Worm (Caenorhabditis elegans) whole organism, L3 larva: ENCODE data around the gene hlh-15.

Experiments used
- R02D3.7 ChIP-seq: fragments of 150-350 bp; optimal IDR thresholded peaks from 2 replicates; lab custom pipeline; 2014; ENCODE audit warnings: missing biosample characterization, missing genetic modification characterization
- ZK546.5 ChIP-seq: sonication (generic microtip); optimal IDR thresholded peaks from 2 replicates; lab custom pipeline; 2017; ENCODE audit warnings: missing biosample characterization, missing genetic modification characterization
- ama-1 ChIP-seq: fragments of 150-350 bp; optimal IDR thresholded peaks from 2 replicates; lab custom pipeline; 2018
- ceh-16 ChIP-seq: sonication (generic microtip); optimal IDR thresholded peaks from 2 replicates; lab custom pipeline; 2017; ENCODE audit warnings: missing biosample characterization, missing genetic modification characterization
- ceh-28 ChIP-seq: fragments of 150-350 bp; optimal IDR thresholded peaks from 2 replicates; lab custom pipeline; 2014; ENCODE audit warnings: missing biosample characterization, missing genetic modification reagents, missing genetic modification characterization
- ceh-82 ChIP-seq: fragments of 150-350 bp; optimal IDR thresholded peaks from 2 replicates; lab custom pipeline; 2014; ENCODE audit warnings: missing biosample characterization, missing genetic modification characterization
- ceh-9 ChIP-seq: sonication (generic microtip); optimal IDR thresholded peaks from 2 replicates; lab custom pipeline; 2018; ENCODE audit warnings: missing biosample characterization, missing genetic modification characterization
- egl-27 ChIP-seq: sonication (generic microtip); optimal IDR thresholded peaks from 4 replicates; lab custom pipeline; 2017; ENCODE audit warnings: missing biosample characterization, missing genetic modification reagents, missing genetic modification characterization
- egl-5 ChIP-seq: fragments of 150-350 bp; optimal IDR thresholded peaks from 2 replicates; lab custom pipeline; 2017; ENCODE audit warnings: missing biosample characterization, missing genetic modification reagents, missing genetic modification characterization, inconsistent platforms
- elt-1 ChIP-seq: fragments of 150-350 bp; optimal IDR thresholded peaks from 2 replicates; lab custom pipeline; 2014; ENCODE audit warnings: missing biosample characterization, missing genetic modification characterization
- elt-2 ChIP-seq: sonication (generic microtip); optimal IDR thresholded peaks from 2 replicates; lab custom pipeline; 2016; ENCODE audit warnings: missing genetic modification reagents, mild to moderate bottlenecking, missing genetic modification characterization, missing compliant biosample characterization
- elt-3 ChIP-seq, 3 experiments: fragments of 150-350 bp in 1 of 3; sonication (generic microtip) in 2 of 3; optimal IDR thresholded peaks; 2 replicates in 2 of 3; 4 replicates in 1 of 3; lab custom pipeline; 2014 to 2017; ENCODE audit warnings: missing biosample characterization in 3 of 3, missing genetic modification characterization in 3 of 3
- fkh-10 ChIP-seq: sonication (generic microtip); optimal IDR thresholded peaks from 2 replicates; lab custom pipeline; 2017; ENCODE audit warnings: missing biosample characterization, missing genetic modification reagents, missing genetic modification characterization
- fkh-2 ChIP-seq: fragments of 150-350 bp; optimal IDR thresholded peaks from 2 replicates; lab custom pipeline; 2014; ENCODE audit warnings: missing biosample characterization, missing genetic modification reagents, missing genetic modification characterization
- hmg-11 ChIP-seq: sonication (generic microtip); optimal IDR thresholded peaks from 2 replicates; lab custom pipeline; 2016; ENCODE audit warnings: missing genetic modification characterization, missing compliant biosample characterization
- lin-15B ChIP-seq: fragments of 150-350 bp; optimal IDR thresholded peaks from 2 replicates; lab custom pipeline; 2014; ENCODE audit warnings: missing biosample characterization, missing genetic modification characterization
- lin-39 ChIP-seq: fragments of 150-350 bp; optimal IDR thresholded peaks from 2 replicates; lab custom pipeline; 2018; ENCODE audit warnings: missing biosample characterization, missing genetic modification reagents, missing genetic modification characterization
- lsy-12 ChIP-seq: sonication (generic microtip); optimal IDR thresholded peaks from 2 replicates; lab custom pipeline; 2016; ENCODE audit warnings: mild to moderate bottlenecking, missing genetic modification characterization, missing compliant biosample characterization
- mdl-1 ChIP-seq: fragments of 150-350 bp; optimal IDR thresholded peaks from 2 replicates; lab custom pipeline; 2014; ENCODE audit warnings: missing biosample characterization, missing genetic modification characterization
- nfya-1 ChIP-seq: sonication (generic microtip); optimal IDR thresholded peaks from 2 replicates; lab custom pipeline; 2017; ENCODE audit warnings: missing genetic modification characterization, mild to moderate bottlenecking, missing compliant biosample characterization, antibody characterized with exemption, moderate library complexity; ENCODE audit not compliant: insufficient read depth
- nhr-11 ChIP-seq: fragments of 150-350 bp; optimal IDR thresholded peaks from 2 replicates; lab custom pipeline; 2014; ENCODE audit warnings: missing biosample characterization, missing genetic modification characterization
- nhr-12 ChIP-seq: fragments of 150-350 bp; optimal IDR thresholded peaks from 2 replicates; lab custom pipeline; 2014; ENCODE audit warnings: missing biosample characterization, missing genetic modification characterization
- nhr-23 ChIP-seq: fragments of 150-350 bp; optimal IDR thresholded peaks from 2 replicates; lab custom pipeline; 2014; ENCODE audit warnings: missing biosample characterization, missing genetic modification reagents, missing genetic modification characterization
- nhr-237 ChIP-seq: fragments of 150-350 bp; optimal IDR thresholded peaks from 2 replicates; lab custom pipeline; 2014; ENCODE audit warnings: missing biosample characterization, missing genetic modification characterization
- nhr-28 ChIP-seq: fragments of 150-350 bp; optimal IDR thresholded peaks from 2 replicates; lab custom pipeline; 2014; ENCODE audit warnings: missing biosample characterization, missing genetic modification characterization
- nhr-43 ChIP-seq: sonication (generic microtip); optimal IDR thresholded peaks from 2 replicates; lab custom pipeline; 2016; ENCODE audit warnings: mild to moderate bottlenecking, missing genetic modification characterization, missing compliant biosample characterization; ENCODE audit not compliant: poor library complexity, severe bottlenecking
- nhr-67 ChIP-seq: fragments of 150-350 bp; optimal IDR thresholded peaks from 2 replicates; lab custom pipeline; 2014; ENCODE audit warnings: missing biosample characterization, missing genetic modification characterization
- nhr-76 ChIP-seq: fragments of 150-350 bp; sonication (generic microtip); optimal IDR thresholded peaks from 5 replicates; lab custom pipeline; 2014; ENCODE audit warnings: missing biosample characterization, missing genetic modification characterization
- nhr-77 ChIP-seq: fragments of 150-350 bp; optimal IDR thresholded peaks from 2 replicates; lab custom pipeline; 2014; ENCODE audit warnings: missing biosample characterization, missing genetic modification characterization
- pha-4 ChIP-seq: fragments of 150-350 bp; optimal IDR thresholded peaks from 2 replicates; lab custom pipeline; 2014; ENCODE audit warnings: missing biosample characterization, missing genetic modification reagents, missing genetic modification characterization
- pqm-1 ChIP-seq: fragments of 150-350 bp; optimal IDR thresholded peaks from 2 replicates; lab custom pipeline; 2017; ENCODE audit warnings: missing biosample characterization, missing genetic modification characterization, inconsistent platforms
- unc-39 ChIP-seq: sonication (generic microtip); optimal IDR thresholded peaks from 4 replicates; lab custom pipeline; 2017; ENCODE audit warnings: missing biosample characterization, missing genetic modification characterization
- unc-62 ChIP-seq: fragments of 150-350 bp; sonication (generic microtip); optimal IDR thresholded peaks from 4 replicates; lab custom pipeline; 2014; ENCODE audit warnings: missing biosample characterization, missing genetic modification reagents, missing genetic modification characterization
- ztf-11 ChIP-seq: fragments of 150-350 bp; optimal IDR thresholded peaks from 2 replicates; lab custom pipeline; 2014; ENCODE audit warnings: missing biosample characterization, missing genetic modification characterization
- ztf-4 ChIP-seq: fragments of 150-350 bp; optimal IDR thresholded peaks from 2 replicates; lab custom pipeline; 2014; ENCODE audit warnings: missing biosample characterization, missing genetic modification characterization

The hlh-15 gene

DNA sequence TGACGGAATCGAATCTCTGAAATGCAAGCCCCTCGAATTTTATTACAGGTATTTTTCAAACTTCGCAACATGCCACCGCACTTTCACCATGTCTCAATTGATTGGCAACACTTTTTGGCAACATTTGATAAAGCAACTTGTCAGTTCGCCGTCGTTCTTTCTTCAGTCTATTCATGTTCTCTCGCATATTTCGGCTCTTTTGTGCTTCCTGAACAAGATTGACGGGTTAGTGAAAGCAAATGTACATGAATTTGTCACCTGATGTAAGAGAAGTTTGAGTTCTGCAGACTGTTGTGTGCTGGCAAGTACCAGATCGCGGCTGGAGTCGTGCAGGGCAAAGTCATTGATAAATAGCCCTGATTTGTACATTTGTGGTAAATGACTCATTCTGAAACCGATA is 8.9 kb upstream of the hlh-15 start:
- TF ChIP-seq pha-4 (tag; lab: Kevin White, UChicago) (no peak), nhr-43 (tag; lab: Kevin White, UChicago) (no peak), ceh-28 (tag; lab: Kevin White, UChicago) (no peak)

- TF ChIP-seq lin-39 (tag; lab: Kevin White, UChicago) (no peak), unc-39 (tag; lab: Kevin White, UChicago) (no peak), nhr-67 (tag; lab: Kevin White, UChicago) (no peak), nhr-76 (tag; lab: Kevin White, UChicago) (no peak), mdl-1 (tag; lab: Kevin White, UChicago) (no peak), nhr-77 (no peak), unc-62 (no peak), lsy-12 (no peak), nhr-23 (no peak), lin-15B (no peak), ceh-16 (tag; lab: Kevin White, UChicago) (no peak), fkh-10 (no peak)
Measured at ce11 chrX:2419777-2420176, 6.6 kb upstream of the hlh-15 start, which contains the start of gene glr-7. Gene glr-7 (minus strand): TSS chrX:2419877.

DNA sequence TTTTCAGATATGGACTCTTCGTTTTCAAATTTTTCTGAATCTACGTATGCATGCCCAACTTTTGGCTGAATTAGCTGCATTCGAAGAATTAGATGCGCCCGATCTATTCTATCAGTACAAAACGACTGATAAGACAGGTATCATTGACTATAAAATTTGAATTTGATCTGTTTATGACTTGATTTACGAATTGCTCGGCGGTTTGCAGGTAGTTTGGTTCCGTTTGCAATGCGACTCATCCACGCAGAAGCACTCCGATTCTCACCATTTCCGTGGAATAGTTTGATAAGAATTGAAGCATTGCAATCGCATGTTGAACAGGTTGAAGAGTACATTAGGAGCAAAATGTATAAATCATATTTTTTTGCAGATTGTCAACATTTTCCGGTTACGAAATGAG is 2.2 kb downstream of the hlh-15 start:
- TF ChIP-seq lsy-12 (no peak), elt-2 (tag; lab: Kevin White, UChicago) (peak; percentile 68), pqm-1 (peak; percentile 11)

- TF ChIP-seq nhr-43 (tag; lab: Kevin White, UChicago) (no peak), nhr-237 (tag; lab: Kevin White, UChicago) (no peak), nhr-11 (tag; lab: Kevin White, UChicago) (no peak), nhr-12 (tag; lab: Kevin White, UChicago) (no peak), elt-2 (tag; lab: Kevin White, UChicago) (peak; percentile 9), ceh-16 (tag; lab: Kevin White, UChicago) (no peak), elt-1 (tag; lab: Kevin White, UChicago) (no peak), nhr-28 (no peak), ceh-9 (tag; lab: Kevin White, UChicago) (no peak)
- TF ChIP-seq, all 47 proteins: peak for 1
Measured at ce11 chrX:2409243-2409741, 3.9 kb downstream of the hlh-15 start, which contains the start of the genes C43H6.12 and trpp-12. Gene C43H6.12 (plus strand): TSS chrX:2409607. Gene trpp-12 (plus strand): TSS chrX:2409691.

- TF ChIP-seq lin-15B: no peak
- no peak for TF ChIP-seq egl-5 (tag; lab: Kevin White, UChicago)
- no peak for TF ChIP-seq elt-1 (tag; lab: Kevin White, UChicago)
- TF ChIP-seq ceh-16 (tag; lab: Kevin White, UChicago): no peak
- TF ChIP-seq nhr-12 (tag; lab: Kevin White, UChicago): no peak
- no peak for TF ChIP-seq nfya-1
- TF ChIP-seq nhr-43 (tag; lab: Kevin White, UChicago): no peak
- TF ChIP-seq elt-3 (tag; optimal IDR thresholded peaks at IDR 0.05; lab: Kevin White, UChicago): no peak
- TF ChIP-seq hmg-11 (tag; lab: Kevin White, UChicago): no peak
- no peak for TF ChIP-seq ceh-9 (tag; lab: Kevin White, UChicago)
- no peak for TF ChIP-seq ceh-28 (tag; lab: Kevin White, UChicago)
- no peak for TF ChIP-seq nhr-23
- no peak for TF ChIP-seq fkh-2 (tag; lab: Kevin White, UChicago)
Measured at ce11 chrX:2407167-2407566, 6.0 kb downstream of the hlh-15 start, which contains the start of gene mtpn-1. Gene mtpn-1 (plus strand): TSS chrX:2407467.

DNA sequence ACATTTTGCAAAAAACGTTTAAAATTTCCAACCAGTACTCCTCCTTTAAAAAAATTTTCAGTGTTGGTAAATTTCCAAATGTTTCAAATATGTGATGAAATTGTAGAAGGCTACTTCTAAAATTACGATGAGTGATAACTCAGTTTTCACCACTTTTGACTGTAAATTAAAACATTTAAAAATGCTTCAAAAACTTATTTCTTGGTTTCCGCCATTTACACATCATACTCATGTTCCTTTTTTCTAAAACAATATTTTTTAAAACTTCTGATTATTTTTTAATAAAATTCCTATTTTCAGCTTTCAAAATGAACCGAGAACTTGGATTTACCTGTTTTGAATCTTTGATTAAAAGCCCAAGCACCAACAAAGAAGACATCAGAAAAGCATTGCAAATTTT is 9.5 kb downstream of the hlh-15 start, which contains the start of gene C43H6.4:
TSS of gene C43H6.4 (plus strand) at position 301 of the 400 bp plus-strand sequence.
- TF ChIP-seq egl-5 (tag; lab: Kevin White, UChicago): no peak
- no peak for TF ChIP-seq pha-4 (tag; lab: Kevin White, UChicago)
- TF ChIP-seq ceh-9 (tag; lab: Kevin White, UChicago): no peak
- TF ChIP-seq ZK546.5 (tag; lab: Kevin White, UChicago): no peak
- no peak for TF ChIP-seq ztf-11
- no peak for TF ChIP-seq nhr-12 (tag; lab: Kevin White, UChicago)
- no peak for TF ChIP-seq ceh-16 (tag; lab: Kevin White, UChicago)
- TF ChIP-seq ama-1 (lab: Kevin White, UChicago): no peak
- TF ChIP-seq ceh-82 (tag; lab: Kevin White, UChicago): no peak
- TF ChIP-seq ztf-4: no peak
- TF ChIP-seq R02D3.7 (tag; lab: Kevin White, UChicago): no peak
- no peak for TF ChIP-seq hmg-11 (tag; lab: Kevin White, UChicago)
- TF ChIP-seq egl-27 (tag; lab: Kevin White, UChicago): no peak
- TF ChIP-seq mdl-1 (tag; lab: Kevin White, UChicago): no peak
